Worm (Caenorhabditis elegans) whole organism, young adult: ENCODE measurements around the gene urb-1.

ENCODE experiments used
- F22D6.2 ChIP-seq: sonication (generic microtip); optimal IDR thresholded peaks from 2 replicates; lab custom pipeline; 2016; ENCODE audit warnings: mild to moderate bottlenecking, missing genetic modification characterization, missing compliant biosample characterization
- egl-18 ChIP-seq: fragments of 200-800 bp; sonication (Bioruptor generic); IDR thresholded peaks from 2 replicates; pipeline ENCODE4 v1.3.6; 2022; ENCODE audit warnings: missing genetic modification reagents, missing genetic modification characterization, missing compliant biosample characterization
- let-607 ChIP-seq, 2 experiments: fragments of 200-800 bp in 1 of 2; sonication (Bioruptor generic) in 1 of 2; sonication (generic microtip) in 1 of 2; optimal IDR thresholded peaks; 2 replicates each; lab custom pipeline; 2016 to 2018; ENCODE audit warnings: mild to moderate bottlenecking in 2 of 2, missing compliant biosample characterization in 2 of 2, missing genetic modification characterization in 2 of 2, moderate library complexity in 2 of 2, missing genotype in 1 of 2
- nhr-90 ChIP-seq: sonication (generic microtip); optimal IDR thresholded peaks from 2 replicates; lab custom pipeline; 2016; ENCODE audit warnings: missing genotype, mild to moderate bottlenecking, missing genetic modification characterization, missing compliant biosample characterization
- snpc-1.3 ChIP-seq: sonication (generic microtip); optimal IDR thresholded peaks from 2 replicates; lab custom pipeline; 2017; ENCODE audit warnings: missing genetic modification characterization, mild to moderate bottlenecking, missing compliant biosample characterization, antibody characterized with exemption, moderate library complexity, missing genotype, missing genetic modification reagents; ENCODE audit not compliant: insufficient read depth

- TF ChIP-seq let-607 (tag; optimal IDR thresholded peaks at IDR 0.05; lab: Kevin White, UChicago) = no peak
- no peak for TF ChIP-seq nhr-90 (tag; lab: Kevin White, UChicago)
- TF ChIP-seq F22D6.2 = no peak
- no peak for TF ChIP-seq egl-18 (GFP tag; lab: Robert Waterston, UW)
- no peak for TF ChIP-seq snpc-1.3
These were observed 2.9 kb upstream of the urb-1 start, which contains the start of gene atp-4 for ce11 chrV:6426843-6427242.
